Fruit fly (Drosophila melanogaster): ENCODE results near the gene kmg.

- TF ChIP-seq lz (GFP tag; optimal IDR thresholded peaks at IDR 0.05) (peak; percentile 31), fd59A (GFP tag; optimal IDR thresholded peaks at IDR 0.05) (no peak), CG3919 (GFP tag; optimal IDR thresholded peaks at IDR 0.05) (no peak), CG8119 (GFP tag; IDR thresholded peaks at IDR 0.05) (no peak; the same call in 1 of the 3 replicates), net (GFP tag; optimal IDR thresholded peaks at IDR 0.05) (no peak), Eip93F (GFP tag; optimal IDR thresholded peaks at IDR 0.05) (no peak), Hr39 (GFP tag; optimal IDR thresholded peaks at IDR 0.05) (no peak), Ets21C (GFP tag; optimal IDR thresholded peaks at IDR 0.05) (no peak), CG11762 (GFP tag; optimal IDR thresholded peaks at IDR 0.05; ENCODE audit: insufficient read depth) (no peak), acj6 (GFP tag; optimal IDR thresholded peaks at IDR 0.05) (no peak)
Observed at dm6 chr2L:13203437-13204137, 43.3 kb downstream of the kmg start, which contains the start of gene Pect.

Measured in whole organism, prepupa.